Worm (Caenorhabditis elegans): ENCODE data around the gene F09C6.13.

- TF ChIP-seq R02D3.7 (tag; optimal IDR thresholded peaks at IDR 0.05) (no peak), fos-1 (tag; optimal IDR thresholded peaks at IDR 0.05) (no peak), nhr-23 (tag; optimal IDR thresholded peaks at IDR 0.05) (no peak), nhr-77 (tag; optimal IDR thresholded peaks at IDR 0.05) (no peak), alr-1 (tag; optimal IDR thresholded peaks at IDR 0.05) (no peak), lsy-2 (tag; optimal IDR thresholded peaks at IDR 0.05) (no peak), lin-13 (GFP tag; optimal IDR thresholded peaks at IDR 0.05) (no peak), snpc-4 (tag; optimal IDR thresholded peaks at IDR 0.05) (no peak), nhr-10 (tag; optimal IDR thresholded peaks at IDR 0.05) (no peak), zag-1 (tag; optimal IDR thresholded peaks at IDR 0.05) (no peak), ceh-82 (tag; optimal IDR thresholded peaks at IDR 0.05) (no peak), elt-3 (tag; optimal IDR thresholded peaks at IDR 0.05) (no peak), nhr-6 (tag; optimal IDR thresholded peaks at IDR 0.05) (no peak), lin-11 (tag; optimal IDR thresholded peaks at IDR 0.05) (no peak)
Observed at ce11 chrV:16842941-16843340, 41.9 kb upstream of the F09C6.13 start, which contains the start of gene clec-25.
